Worm (Caenorhabditis elegans) whole organism, early embryonic: ENCODE results near the gene nlp-28.

Experiments used
- ama-1 ChIP-seq: fragments of 150-350 bp; optimal IDR thresholded peaks from 2 replicates; lab custom pipeline; 2014
- ceh-13 ChIP-seq: fragments of 200-800 bp; sonication (Bioruptor generic); optimal IDR thresholded peaks from 2 replicates; lab custom pipeline; 2018; ENCODE audit warnings: mild to moderate bottlenecking, missing genetic modification characterization, missing compliant biosample characterization
- ets-7 ChIP-seq: sonication (generic microtip); optimal IDR thresholded peaks from 2 replicates; lab custom pipeline; 2016; ENCODE audit warnings: missing genotype, missing genetic modification characterization, missing compliant biosample characterization
- pes-1 ChIP-seq: fragments of 200-800 bp; sonication (Bioruptor generic); IDR thresholded peaks from 2 replicates; pipeline ENCODE4 v1.3.6; 2022; ENCODE audit warnings: missing genetic modification reagents, missing genetic modification characterization, missing compliant biosample characterization
- tra-4 ChIP-seq: sonication (generic microtip); optimal IDR thresholded peaks from 2 replicates; lab custom pipeline; 2017; ENCODE audit warnings: missing genetic modification characterization, missing compliant biosample characterization

DNA sequence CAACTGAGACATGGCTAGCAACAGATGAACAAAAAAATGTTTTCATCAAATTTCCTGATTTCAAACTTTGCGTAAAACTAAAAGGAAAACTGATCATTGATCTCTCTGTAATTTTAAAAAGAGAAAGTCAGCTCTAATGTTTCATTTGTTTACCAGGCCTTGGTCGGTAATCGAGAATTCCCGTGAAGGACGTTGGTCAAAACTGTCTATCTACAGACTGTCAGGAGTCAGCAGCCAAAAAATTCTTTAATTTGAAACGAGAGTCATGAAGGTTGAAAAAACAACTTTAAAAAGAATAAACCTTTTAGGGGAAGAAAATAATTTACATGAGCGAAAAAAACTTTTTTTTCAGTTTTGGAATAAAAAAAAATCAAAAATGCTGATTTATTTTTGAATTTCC lies 2.6 kb upstream of the nlp-28 start:
- TF ChIP-seq ets-7 (tag; lab: Kevin White, UChicago) (no peak), tra-4 (no peak), ama-1 (no peak), ceh-13 (GFP tag; lab: Kevin White, UChicago) (no peak), pes-1 (GFP tag; lab: Robert Waterston, UW) (no peak)
